Worm (Caenorhabditis elegans): Measurements from ENCODE around the gene gpb-1.
A peak's percentile ranks its signal among the peaks of the same experiment; 100 is the strongest.

gpb-1 gene

ce11 chrII:11731174-11731724 is 17.2 kb downstream of the gpb-1 start:
- peak; percentile 49 for TF ChIP-seq lin-13 (GFP tag; optimal IDR thresholded peaks at IDR 0.05)
- TF ChIP-seq F13H6.1 (tag; optimal IDR thresholded peaks at IDR 0.05): peak; percentile 26
- no peak for TF ChIP-seq zag-1 (tag; optimal IDR thresholded peaks at IDR 0.05)
- peak; percentile 1 for TF ChIP-seq nhr-21 (tag; optimal IDR thresholded peaks at IDR 0.05)
- TF ChIP-seq fos-1 (tag; optimal IDR thresholded peaks at IDR 0.05): no peak
- peak; percentile 52 for TF ChIP-seq nhr-129 (tag; optimal IDR thresholded peaks at IDR 0.05)
- no peak for TF ChIP-seq ZK546.5 (tag; optimal IDR thresholded peaks at IDR 0.05)
- peak; percentile 7 for TF ChIP-seq sma-3 (GFP tag; optimal IDR thresholded peaks at IDR 0.05)
- no peak for TF ChIP-seq ztf-11 (tag; optimal IDR thresholded peaks at IDR 0.05)
- no peak for TF ChIP-seq skn-1 (tag; optimal IDR thresholded peaks at IDR 0.05)
- peak; percentile 46 for TF ChIP-seq crh-2 (tag; optimal IDR thresholded peaks at IDR 0.05)
- no peak for TF ChIP-seq mbf-1 (tag; optimal IDR thresholded peaks at IDR 0.05)
- peak in 1 of 2 experiments; percentile 16 for TF ChIP-seq lsy-2 (tag; optimal IDR thresholded peaks at IDR 0.05)
- TF ChIP-seq elt-3 (tag; optimal IDR thresholded peaks at IDR 0.05): no peak

- TF ChIP-seq dmd-4 (tag; optimal IDR thresholded peaks at IDR 0.05) (no peak), ama-1 (optimal IDR thresholded peaks at IDR 0.05) (peak; percentile 23)
Observed at ce11 chrII:11729757-11730535, 18.5 kb downstream of the gpb-1 start.

ce11 chrII:11728545-11729105 is 19.8 kb downstream of the gpb-1 start, which contains the start of gene alh-8:
Gene alh-8, plus strand, starts transcription at chrII:11729055.
- no peak for TF ChIP-seq unc-55 (GFP tag; optimal IDR thresholded peaks at IDR 0.05)
- TF ChIP-seq ceh-16 (tag; optimal IDR thresholded peaks at IDR 0.05): no peak
- no peak for TF ChIP-seq ceh-82 (tag; optimal IDR thresholded peaks at IDR 0.05)
- TF ChIP-seq fos-1 (tag; optimal IDR thresholded peaks at IDR 0.05): peak; percentile 57
- TF ChIP-seq Y55F3AM.14 (GFP tag; optimal IDR thresholded peaks at IDR 0.05): peak; percentile 20
- TF ChIP-seq mab-5 (tag; optimal IDR thresholded peaks at IDR 0.05): no peak
- no peak for TF ChIP-seq lin-13 (GFP tag; optimal IDR thresholded peaks at IDR 0.05)
- TF ChIP-seq unc-39 (tag; optimal IDR thresholded peaks at IDR 0.05): no peak
- no peak for TF ChIP-seq nhr-11 (tag; optimal IDR thresholded peaks at IDR 0.05)
- TF ChIP-seq ztf-4 (tag; optimal IDR thresholded peaks at IDR 0.05): peak; percentile 7
- TF ChIP-seq mdl-1 (tag; optimal IDR thresholded peaks at IDR 0.05): peak; percentile 91
- no peak for TF ChIP-seq elt-1 (tag; optimal IDR thresholded peaks at IDR 0.05)
- TF ChIP-seq elt-3 (tag; optimal IDR thresholded peaks at IDR 0.05): no peak
- no peak for TF ChIP-seq nhr-12 (tag; optimal IDR thresholded peaks at IDR 0.05)
- no peak for TF ChIP-seq nhr-77 (tag; optimal IDR thresholded peaks at IDR 0.05)
- TF ChIP-seq sma-3 (GFP tag; optimal IDR thresholded peaks at IDR 0.05): peak; percentile 33
- no peak for TF ChIP-seq sem-4 (tag; optimal IDR thresholded peaks at IDR 0.05)
- TF ChIP-seq ztf-1 (GFP tag; conservative IDR thresholded peaks at IDR 0.05): no peak
- TF ChIP-seq egl-27 (tag; optimal IDR thresholded peaks at IDR 0.05): peak; percentile 52
- no peak for TF ChIP-seq alr-1 (tag; optimal IDR thresholded peaks at IDR 0.05)
- peak; percentile 66 for TF ChIP-seq crh-2 (tag; optimal IDR thresholded peaks at IDR 0.05)
- peak; percentile 44 for TF ChIP-seq gmeb-1 (tag; optimal IDR thresholded peaks at IDR 0.05)
- peak; percentile 69 for TF ChIP-seq nhr-129 (tag; optimal IDR thresholded peaks at IDR 0.05)
- no peak for TF ChIP-seq ama-1 (optimal IDR thresholded peaks at IDR 0.05)
- TF ChIP-seq F13H6.1 (tag; optimal IDR thresholded peaks at IDR 0.05): peak; percentile 73
- no peak for TF ChIP-seq snpc-4 (tag; optimal IDR thresholded peaks at IDR 0.05)
- no peak for TF ChIP-seq aly-2 (tag; optimal IDR thresholded peaks at IDR 0.05)
- TF ChIP-seq sma-9 (GFP tag; optimal IDR thresholded peaks at IDR 0.05): peak; percentile 85
- TF ChIP-seq sma-9 (tag; optimal IDR thresholded peaks at IDR 0.05): no peak
- no peak for TF ChIP-seq lin-39 (tag; optimal IDR thresholded peaks at IDR 0.05)
- TF ChIP-seq skn-1 (tag; optimal IDR thresholded peaks at IDR 0.05): no peak
- no peak for TF ChIP-seq R02D3.7 (tag; optimal IDR thresholded peaks at IDR 0.05)
- TF ChIP-seq lin-11 (tag; optimal IDR thresholded peaks at IDR 0.05): no peak
- TF ChIP-seq nhr-25 (tag; optimal IDR thresholded peaks at IDR 0.05): peak; percentile 8
- no peak for TF ChIP-seq nhr-23 (tag; optimal IDR thresholded peaks at IDR 0.05)
- no peak for TF ChIP-seq ztf-11 (tag; optimal IDR thresholded peaks at IDR 0.05)
- TF ChIP-seq C34F6.9 (tag; optimal IDR thresholded peaks at IDR 0.05): peak; percentile 59
- TF ChIP-seq ZK546.5 (tag; optimal IDR thresholded peaks at IDR 0.05): no peak
- TF ChIP-seq blmp-1 (tag; optimal IDR thresholded peaks at IDR 0.05; ENCODE audit: insufficient read depth): no peak
- TF ChIP-seq mbf-1 (tag; optimal IDR thresholded peaks at IDR 0.05): no peak
- TF ChIP-seq nhr-6 (tag; optimal IDR thresholded peaks at IDR 0.05): no peak
- no peak for TF ChIP-seq nhr-237 (tag; optimal IDR thresholded peaks at IDR 0.05)
- no peak for TF ChIP-seq peb-1 (tag; optimal IDR thresholded peaks at IDR 0.05)
- peak; percentile 16 for TF ChIP-seq nhr-21 (tag; optimal IDR thresholded peaks at IDR 0.05)

All from whole organism, L2 larva.